Fruit fly (Drosophila melanogaster) ovary, adult (tissue): ENCODE results near the gene Jon65Aii.

Experiments
- CG17801 ChIP-seq: fragments of 200-800 bp; optimal IDR thresholded peaks from 2 replicates; lab custom pipeline; 2019; ENCODE audit warnings: missing biosample characterization, mild to moderate bottlenecking, missing genetic modification characterization, moderate library complexity; ENCODE audit not compliant: partially characterized antibody

Gene Jon65Aii

dm6 chr3L:6052021-6052420, at the start of gene Jon65Aii:
Jon65Aii (plus strand) TSS chr3L:6052321.
- TF ChIP-seq CG17801: no peak

- no peak for TF ChIP-seq CG17801
Observed at dm6 chr3L:6010921-6011320, 41.2 kb upstream of the Jon65Aii start, which contains the start of gene alphaKap4. alphaKap4 (minus strand) TSS chr3L:6011021.

- TF ChIP-seq CG17801: no peak
Observed at dm6 chr3L:6012950-6013349, 39.2 kb upstream of the Jon65Aii start.

dm6 chr3L:6022142-6022541, 30.0 kb upstream of the Jon65Aii start:
- TF ChIP-seq CG17801: no peak

dm6 chr3L:6033008-6033407, 19.1 kb upstream of the Jon65Aii start:
- TF ChIP-seq CG17801: no peak

- TF ChIP-seq CG17801: no peak
Observed at dm6 chr3L:6034511-6034910, 17.6 kb upstream of the Jon65Aii start, which contains the start of gene CG10477. CG10477 (minus strand) TSS chr3L:6034611.

- TF ChIP-seq CG17801: no peak
Observed at dm6 chr3L:6034916-6035315, 17.2 kb upstream of the Jon65Aii start, which contains the start of gene yip7. yip7 (plus strand) TSS chr3L:6035216.

dm6 chr3L:6036141-6036540, 16.0 kb upstream of the Jon65Aii start:
- no peak for TF ChIP-seq CG17801

- no peak for TF ChIP-seq CG17801
Observed at dm6 chr3L:6036811-6037210, 15.3 kb upstream of the Jon65Aii start, which contains the start of gene CG6462. CG6462 (plus strand) TSS chr3L:6037111.

dm6 chr3L:6038720-6039205, 13.4 kb upstream of the Jon65Aii start, which contains the start of gene Jon65Aiv:
Jon65Aiv (plus strand) TSS chr3L:6039155.
- TF ChIP-seq CG17801: no peak

dm6 chr3L:6050230-6050807, 1.8 kb upstream of the Jon65Aii start, which contains the start of gene Jon65Aiii:
Jon65Aiii (plus strand) TSS chr3L:6050757.
- TF ChIP-seq CG17801: no peak

- no peak for TF ChIP-seq CG17801
Observed at dm6 chr3L:6054343-6054742, 2.2 kb downstream of the Jon65Aii start, which contains the start of gene Jon65Ai. Jon65Ai (minus strand) TSS chr3L:6054443.

- no peak for TF ChIP-seq CG17801
Observed at dm6 chr3L:6054803-6055202, 2.7 kb downstream of the Jon65Aii start, which contains the start of gene tant. tant (plus strand) TSS chr3L:6055136.

dm6 chr3L:6059062-6059708, 7.1 kb downstream of the Jon65Aii start, which contains the start of gene CG6592:
CG6592 (plus strand) TSS chr3L:6059658.
- no peak for TF ChIP-seq CG17801

dm6 chr3L:6062860-6063607, 10.9 kb downstream of the Jon65Aii start, which contains the start of gene CG10472:
CG10472 (minus strand) TSS chr3L:6062910.
- TF ChIP-seq CG17801: no peak

- no peak for TF ChIP-seq CG17801
Observed at dm6 chr3L:6065881-6066389, 13.8 kb downstream of the Jon65Aii start, which contains the start of gene CG42269. CG42269 (plus strand) TSS chr3L:6066296.
